Worm (Caenorhabditis elegans) whole organism, mixed stage, embryonic: ENCODE data around the gene Y5F2A.4.

ENCODE experiments used
- elt-1 ChIP-seq: sonication (generic microtip); optimal IDR thresholded peaks from 2 replicates; lab custom pipeline; 2017; ENCODE audit warnings: missing genetic modification characterization, mild to moderate bottlenecking, missing compliant biosample characterization, antibody characterized with exemption, moderate library complexity, borderline replicate concordance; ENCODE audit not compliant: insufficient read depth
- lsy-2 ChIP-seq: fragments of 150-350 bp; optimal IDR thresholded peaks from 2 replicates; lab custom pipeline; 2014; ENCODE audit warnings: missing biosample characterization, missing genetic modification characterization
- mab-5 ChIP-seq: fragments of 150-350 bp; optimal IDR thresholded peaks from 2 replicates; lab custom pipeline; 2014; ENCODE audit warnings: missing biosample characterization, missing genetic modification characterization
- tbx-8 ChIP-seq: fragments of 200-800 bp; sonication (Bioruptor generic); optimal IDR thresholded peaks from 2 replicates; lab custom pipeline; 2018; ENCODE audit warnings: mild to moderate bottlenecking, missing genetic modification characterization, moderate library complexity, missing compliant biosample characterization

- TF ChIP-seq tbx-8 (GFP tag; lab: Kevin White, UChicago) (no peak), elt-1 (tag; lab: Kevin White, UChicago) (no peak), lsy-2 (tag; lab: Kevin White, UChicago) (no peak), mab-5 (tag; lab: Kevin White, UChicago) (no peak)
Measured at ce11 chrIV:11100271-11100670, 21.9 kb upstream of the Y5F2A.4 start, which contains the start of gene str-3.
